Fruit fly (Drosophila melanogaster): ENCODE data around the gene CG4678.

The CG4678 gene

dm6 chrX:16689966-16690365, 6.0 kb upstream of the CG4678 start:
- TF ChIP-seq EcR (GFP tag; optimal IDR thresholded peaks at IDR 0.05) = no peak
- TF ChIP-seq pan (optimal IDR thresholded peaks at IDR 0.05) = no peak

- TF ChIP-seq CG8478 (optimal IDR thresholded peaks at IDR 0.05) = no peak
These were observed 5.4 kb upstream of the CG4678 start for dm6 chrX:16690499-16690898.

- no peak for TF ChIP-seq EcR (GFP tag; optimal IDR thresholded peaks at IDR 0.05)
- TF ChIP-seq psq (optimal IDR thresholded peaks at IDR 0.05) = no peak
- TF ChIP-seq CG8478 (optimal IDR thresholded peaks at IDR 0.05) = no peak
- TF ChIP-seq usp (GFP tag; optimal IDR thresholded peaks at IDR 0.05) = no peak
- TF ChIP-seq pan (optimal IDR thresholded peaks at IDR 0.05) = no peak
- no peak for TF ChIP-seq Dll (optimal IDR thresholded peaks at IDR 0.05)
These were observed 4.5 kb upstream of the CG4678 start for dm6 chrX:16691440-16691839.

- TF ChIP-seq usp (GFP tag; optimal IDR thresholded peaks at IDR 0.05) (no peak), EcR (GFP tag; optimal IDR thresholded peaks at IDR 0.05) (no peak), pan (optimal IDR thresholded peaks at IDR 0.05) (no peak), Dll (optimal IDR thresholded peaks at IDR 0.05) (no peak), CG8478 (optimal IDR thresholded peaks at IDR 0.05) (no peak), psq (optimal IDR thresholded peaks at IDR 0.05) (no peak)
These were observed 3.6 kb upstream of the CG4678 start for dm6 chrX:16692325-16692724.

- TF ChIP-seq pan (optimal IDR thresholded peaks at IDR 0.05) = no peak
- no peak for TF ChIP-seq usp (GFP tag; optimal IDR thresholded peaks at IDR 0.05)
- no peak for TF ChIP-seq CG8478 (optimal IDR thresholded peaks at IDR 0.05)
- no peak for TF ChIP-seq Dll (optimal IDR thresholded peaks at IDR 0.05)
- TF ChIP-seq EcR (GFP tag; optimal IDR thresholded peaks at IDR 0.05) = no peak
- no peak for TF ChIP-seq psq (optimal IDR thresholded peaks at IDR 0.05)
These were observed 2.0 kb upstream of the CG4678 start for dm6 chrX:16693805-16694387.

dm6 chrX:16694477-16694876, 1.5 kb upstream of the CG4678 start:
- TF ChIP-seq EcR (GFP tag; optimal IDR thresholded peaks at IDR 0.05) = no peak
- TF ChIP-seq CG8478 (optimal IDR thresholded peaks at IDR 0.05) = no peak
- no peak for TF ChIP-seq pan (optimal IDR thresholded peaks at IDR 0.05)
- no peak for TF ChIP-seq usp (GFP tag; optimal IDR thresholded peaks at IDR 0.05)

dm6 chrX:16694959-16695358, 972 bp upstream of the CG4678 start, which contains the start of gene Septin4:
TSS of gene Septin4 (minus strand) at chrX:16695173.
- TF ChIP-seq EcR (GFP tag; optimal IDR thresholded peaks at IDR 0.05) = no peak
- TF ChIP-seq pan (optimal IDR thresholded peaks at IDR 0.05) = no peak
- TF ChIP-seq usp (GFP tag; optimal IDR thresholded peaks at IDR 0.05) = no peak
- no peak for TF ChIP-seq psq (optimal IDR thresholded peaks at IDR 0.05)
- TF ChIP-seq CG8478 (optimal IDR thresholded peaks at IDR 0.05) = no peak
- TF ChIP-seq Dll (optimal IDR thresholded peaks at IDR 0.05) = no peak

- no peak for TF ChIP-seq Dll (optimal IDR thresholded peaks at IDR 0.05)
- TF ChIP-seq psq (optimal IDR thresholded peaks at IDR 0.05) = no peak
- TF ChIP-seq CG8478 (optimal IDR thresholded peaks at IDR 0.05) = no peak
- TF ChIP-seq usp (GFP tag; optimal IDR thresholded peaks at IDR 0.05) = no peak
These were observed 936 bp downstream of the CG4678 start for dm6 chrX:16696614-16697519.

- TF ChIP-seq pan (optimal IDR thresholded peaks at IDR 0.05) = no peak
These were observed 2.1 kb downstream of the CG4678 start for dm6 chrX:16697882-16698571.

- TF ChIP-seq CG8478 (optimal IDR thresholded peaks at IDR 0.05) (no peak), psq (optimal IDR thresholded peaks at IDR 0.05) (no peak), Dll (optimal IDR thresholded peaks at IDR 0.05) (no peak), pan (optimal IDR thresholded peaks at IDR 0.05) (no peak), EcR (GFP tag; optimal IDR thresholded peaks at IDR 0.05) (no peak), usp (GFP tag; optimal IDR thresholded peaks at IDR 0.05) (no peak)
These were observed 4.1 kb downstream of the CG4678 start, which contains the start of gene CG9676 for dm6 chrX:16700070-16700469. TSS of gene CG9676 (minus strand) at chrX:16700170.

dm6 chrX:16701941-16702340, 6.0 kb downstream of the CG4678 start, which contains the start of gene sphe:
TSS of gene sphe (minus strand) at chrX:16701972.
- no peak for TF ChIP-seq pan (optimal IDR thresholded peaks at IDR 0.05)
- no peak for TF ChIP-seq EcR (GFP tag; optimal IDR thresholded peaks at IDR 0.05)
- no peak for TF ChIP-seq psq (optimal IDR thresholded peaks at IDR 0.05)
- no peak for TF ChIP-seq Dll (optimal IDR thresholded peaks at IDR 0.05)
- TF ChIP-seq CG8478 (optimal IDR thresholded peaks at IDR 0.05) = no peak
- no peak for TF ChIP-seq usp (GFP tag; optimal IDR thresholded peaks at IDR 0.05)

dm6 chrX:16703747-16704146, 7.8 kb downstream of the CG4678 start, which contains the start of the genes CG9673 and CG4653:
TSS of gene CG9673 (minus strand) at chrX:16703884.
TSS of gene CG4653 (plus strand) at chrX:16704081.
- no peak for TF ChIP-seq CG8478 (optimal IDR thresholded peaks at IDR 0.05)
- no peak for TF ChIP-seq EcR (GFP tag; optimal IDR thresholded peaks at IDR 0.05)
- TF ChIP-seq pan (optimal IDR thresholded peaks at IDR 0.05) = no peak
- TF ChIP-seq psq (optimal IDR thresholded peaks at IDR 0.05) = no peak
- TF ChIP-seq Dll (optimal IDR thresholded peaks at IDR 0.05) = no peak
- TF ChIP-seq usp (GFP tag; optimal IDR thresholded peaks at IDR 0.05) = no peak

Data from whole organism.